Worm (Caenorhabditis elegans) whole organism, L3 larva: ENCODE results near the gene ztf-31.

ENCODE experiments used
- R02D3.7 ChIP-seq: fragments of 150-350 bp; optimal IDR thresholded peaks from 2 replicates; lab custom pipeline; 2014; ENCODE audit warnings: missing biosample characterization, missing genetic modification characterization
- aly-2 ChIP-seq: fragments of 150-350 bp; optimal IDR thresholded peaks from 2 replicates; lab custom pipeline; 2014; ENCODE audit warnings: missing biosample characterization, missing genetic modification characterization
- ama-1 ChIP-seq: fragments of 150-350 bp; optimal IDR thresholded peaks from 2 replicates; lab custom pipeline; 2018
- ceh-16 ChIP-seq: sonication (generic microtip); optimal IDR thresholded peaks from 2 replicates; lab custom pipeline; 2017; ENCODE audit warnings: missing biosample characterization, missing genetic modification characterization
- ceh-28 ChIP-seq: fragments of 150-350 bp; optimal IDR thresholded peaks from 2 replicates; lab custom pipeline; 2014; ENCODE audit warnings: missing biosample characterization, missing genetic modification reagents, missing genetic modification characterization
- ceh-82 ChIP-seq: fragments of 150-350 bp; optimal IDR thresholded peaks from 2 replicates; lab custom pipeline; 2014; ENCODE audit warnings: missing biosample characterization, missing genetic modification characterization
- ceh-9 ChIP-seq: sonication (generic microtip); optimal IDR thresholded peaks from 2 replicates; lab custom pipeline; 2018; ENCODE audit warnings: missing biosample characterization, missing genetic modification characterization
- daf-12 ChIP-seq: fragments of 150-350 bp; optimal IDR thresholded peaks from 2 replicates; lab custom pipeline; 2014; ENCODE audit warnings: missing biosample characterization, missing genetic modification reagents, missing genetic modification characterization
- egl-27 ChIP-seq: sonication (generic microtip); optimal IDR thresholded peaks from 4 replicates; lab custom pipeline; 2017; ENCODE audit warnings: missing biosample characterization, missing genetic modification reagents, missing genetic modification characterization
- egl-5 ChIP-seq: fragments of 150-350 bp; optimal IDR thresholded peaks from 2 replicates; lab custom pipeline; 2017; ENCODE audit warnings: missing biosample characterization, missing genetic modification reagents, missing genetic modification characterization, inconsistent platforms
- elt-1 ChIP-seq: fragments of 150-350 bp; optimal IDR thresholded peaks from 2 replicates; lab custom pipeline; 2014; ENCODE audit warnings: missing biosample characterization, missing genetic modification characterization
- elt-2 ChIP-seq: sonication (generic microtip); optimal IDR thresholded peaks from 2 replicates; lab custom pipeline; 2016; ENCODE audit warnings: missing genetic modification reagents, mild to moderate bottlenecking, missing genetic modification characterization, missing compliant biosample characterization
- eor-1 ChIP-seq, 2 experiments: fragments of 150-350 bp; optimal IDR thresholded peaks; 2 replicates each; lab custom pipeline; 2014 to 2018; ENCODE audit warnings: missing biosample characterization in 2 of 2, missing genetic modification characterization in 2 of 2
- fkh-10 ChIP-seq: sonication (generic microtip); optimal IDR thresholded peaks from 2 replicates; lab custom pipeline; 2017; ENCODE audit warnings: missing biosample characterization, missing genetic modification reagents, missing genetic modification characterization
- fkh-2 ChIP-seq: fragments of 150-350 bp; optimal IDR thresholded peaks from 2 replicates; lab custom pipeline; 2014; ENCODE audit warnings: missing biosample characterization, missing genetic modification reagents, missing genetic modification characterization
- fos-1 ChIP-seq: fragments of 150-350 bp; optimal IDR thresholded peaks from 2 replicates; lab custom pipeline; 2014; ENCODE audit warnings: missing biosample characterization, missing genetic modification characterization
- lin-15B ChIP-seq: fragments of 150-350 bp; optimal IDR thresholded peaks from 2 replicates; lab custom pipeline; 2014; ENCODE audit warnings: missing biosample characterization, missing genetic modification characterization
- lin-39 ChIP-seq: fragments of 150-350 bp; optimal IDR thresholded peaks from 2 replicates; lab custom pipeline; 2018; ENCODE audit warnings: missing biosample characterization, missing genetic modification reagents, missing genetic modification characterization
- lsy-12 ChIP-seq: sonication (generic microtip); optimal IDR thresholded peaks from 2 replicates; lab custom pipeline; 2016; ENCODE audit warnings: mild to moderate bottlenecking, missing genetic modification characterization, missing compliant biosample characterization
- mml-1 ChIP-seq: fragments of 150-350 bp; sonication (generic microtip); optimal IDR thresholded peaks from 3 replicates; lab custom pipeline; 2014; ENCODE audit warnings: missing biosample characterization, missing genetic modification characterization
- nfya-1 ChIP-seq: sonication (generic microtip); optimal IDR thresholded peaks from 2 replicates; lab custom pipeline; 2017; ENCODE audit warnings: missing genetic modification characterization, mild to moderate bottlenecking, missing compliant biosample characterization, antibody characterized with exemption, moderate library complexity; ENCODE audit not compliant: insufficient read depth
- nhr-12 ChIP-seq: fragments of 150-350 bp; optimal IDR thresholded peaks from 2 replicates; lab custom pipeline; 2014; ENCODE audit warnings: missing biosample characterization, missing genetic modification characterization
- nhr-25 ChIP-seq: sonication (generic microtip); optimal IDR thresholded peaks from 2 replicates; lab custom pipeline; 2017; ENCODE audit warnings: missing biosample characterization, missing genetic modification characterization
- nhr-28 ChIP-seq: fragments of 150-350 bp; optimal IDR thresholded peaks from 2 replicates; lab custom pipeline; 2014; ENCODE audit warnings: missing biosample characterization, missing genetic modification characterization
- nhr-43 ChIP-seq: sonication (generic microtip); optimal IDR thresholded peaks from 2 replicates; lab custom pipeline; 2016; ENCODE audit warnings: mild to moderate bottlenecking, missing genetic modification characterization, missing compliant biosample characterization; ENCODE audit not compliant: poor library complexity, severe bottlenecking
- nhr-67 ChIP-seq: fragments of 150-350 bp; optimal IDR thresholded peaks from 2 replicates; lab custom pipeline; 2014; ENCODE audit warnings: missing biosample characterization, missing genetic modification characterization
- pha-4 ChIP-seq: fragments of 150-350 bp; optimal IDR thresholded peaks from 2 replicates; lab custom pipeline; 2014; ENCODE audit warnings: missing biosample characterization, missing genetic modification reagents, missing genetic modification characterization
- snpc-4 ChIP-seq: fragments of 150-350 bp; optimal IDR thresholded peaks from 2 replicates; lab custom pipeline; 2014; ENCODE audit warnings: missing biosample characterization, missing genetic modification characterization
- tbx-2 ChIP-seq: sonication (generic microtip); optimal IDR thresholded peaks from 2 replicates; lab custom pipeline; 2016; ENCODE audit warnings: mild to moderate bottlenecking, missing genetic modification characterization, missing compliant biosample characterization
- unc-39 ChIP-seq: sonication (generic microtip); optimal IDR thresholded peaks from 4 replicates; lab custom pipeline; 2017; ENCODE audit warnings: missing biosample characterization, missing genetic modification characterization
- zag-1 ChIP-seq: fragments of 150-350 bp; optimal IDR thresholded peaks from 2 replicates; lab custom pipeline; 2014; ENCODE audit warnings: missing biosample characterization, missing genetic modification characterization
- ztf-11 ChIP-seq: fragments of 150-350 bp; optimal IDR thresholded peaks from 2 replicates; lab custom pipeline; 2014; ENCODE audit warnings: missing biosample characterization, missing genetic modification characterization

Gene ztf-31

ce11 chrIII:7238727-7239126 lies 2.4 kb upstream of the ztf-31 start, which contains the start of gene pars-1:
Gene pars-1 (plus strand): TSS chrIII:7239027.
- TF ChIP-seq zag-1 = no peak
- TF ChIP-seq ceh-9 (tag; lab: Kevin White, UChicago) = no peak
- no peak for TF ChIP-seq ceh-82 (tag; lab: Kevin White, UChicago)
- TF ChIP-seq, all 47 proteins: peak for 0

ce11 chrIII:7239416-7239815 lies 1.7 kb upstream of the ztf-31 start:
- no peak for TF ChIP-seq egl-5 (tag; lab: Kevin White, UChicago)
- TF ChIP-seq elt-2 = no peak
- TF ChIP-seq ceh-28 = no peak
- no peak for TF ChIP-seq daf-12
- TF ChIP-seq egl-27 (tag; lab: Kevin White, UChicago) = no peak
- TF ChIP-seq snpc-4 = no peak
- no peak for TF ChIP-seq nhr-43 (tag; lab: Kevin White, UChicago)
- TF ChIP-seq fkh-2 (tag; lab: Kevin White, UChicago) = no peak
- TF ChIP-seq fkh-10 (GFP tag; lab: Kevin White, UChicago) = no peak
- no peak for TF ChIP-seq fos-1
- no peak for TF ChIP-seq nhr-25 (tag; lab: Kevin White, UChicago)
- TF ChIP-seq nhr-67 (tag; lab: Kevin White, UChicago) = no peak
- TF ChIP-seq ztf-11 (tag; lab: Kevin White, UChicago) = no peak
- TF ChIP-seq elt-1 (tag; lab: Kevin White, UChicago) = no peak

ce11 chrIII:7242988-7243387 lies 1.8 kb downstream of the ztf-31 start, which contains the start of gene osm-10:
Gene osm-10 (plus strand): TSS chrIII:7243280.
- TF ChIP-seq fos-1 (no peak), nhr-43 (tag; lab: Kevin White, UChicago) (no peak), R02D3.7 (tag; lab: Kevin White, UChicago) (no peak), aly-2 (tag; lab: Kevin White, UChicago) (no peak), ceh-9 (tag; lab: Kevin White, UChicago) (no peak), nhr-12 (tag; lab: Kevin White, UChicago) (no peak), pha-4 (no peak), lin-39 (tag; lab: Kevin White, UChicago) (no peak), elt-2 (no peak), nhr-28 (tag; lab: Kevin White, UChicago) (no peak), eor-1 (tag; optimal IDR thresholded peaks at IDR 0.05; lab: Kevin White, UChicago) (no peak), tbx-2 (tag; lab: Kevin White, UChicago) (no peak), ceh-16 (no peak), mml-1 (tag; lab: Kevin White, UChicago) (no peak), nhr-25 (tag; lab: Kevin White, UChicago) (no peak), lsy-12 (tag; lab: Kevin White, UChicago) (no peak), egl-27 (tag; lab: Kevin White, UChicago) (no peak), daf-12 (no peak), nhr-67 (tag; lab: Kevin White, UChicago) (no peak), unc-39 (tag; lab: Kevin White, UChicago) (no peak)

ce11 chrIII:7246389-7246788 lies 5.2 kb downstream of the ztf-31 start:
- TF ChIP-seq lin-15B (tag; lab: Kevin White, UChicago) (no peak), fkh-10 (GFP tag; lab: Kevin White, UChicago) (peak; percentile 81), R02D3.7 (tag; lab: Kevin White, UChicago) (no peak), egl-5 (tag; lab: Kevin White, UChicago) (no peak)

ce11 chrIII:7247740-7248139 lies 6.6 kb downstream of the ztf-31 start, which contains the start of gene zmp-6:
Gene zmp-6 (minus strand): TSS chrIII:7247840.
- TF ChIP-seq R02D3.7 (tag; lab: Kevin White, UChicago) = no peak

- no peak for TF ChIP-seq ama-1 (lab: Kevin White, UChicago)
- TF ChIP-seq egl-5 (tag; lab: Kevin White, UChicago) = no peak
- TF ChIP-seq fkh-10 (GFP tag; lab: Kevin White, UChicago) = peak; percentile 71
- peak; percentile 16 for TF ChIP-seq nfya-1 (tag; lab: Kevin White, UChicago)
- TF ChIP-seq ceh-16 = no peak
Observed at ce11 chrIII:7253669-7254068, 12.5 kb downstream of the ztf-31 start.
